Fruit fly (Drosophila melanogaster): Measurements from ENCODE around the gene sick.

DNA sequence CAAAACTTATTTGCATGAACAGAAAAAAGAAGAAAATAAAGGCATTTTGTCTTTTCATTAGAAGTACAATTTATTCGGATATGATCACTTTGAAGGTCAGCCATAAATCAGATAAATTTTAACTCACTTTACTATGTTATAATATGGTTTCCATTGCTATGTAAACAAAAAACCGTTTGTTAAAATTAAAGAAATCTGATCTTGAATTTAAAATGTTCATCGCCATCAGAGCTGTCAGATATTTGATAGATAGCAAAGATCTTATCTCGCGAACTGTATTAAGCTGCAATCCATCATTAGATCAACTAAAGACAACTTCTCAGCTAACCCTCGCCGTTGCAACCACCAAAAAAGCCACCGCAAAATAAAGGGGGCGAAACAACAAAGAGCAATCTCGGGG is 40.1 kb downstream of the sick start:
- TF ChIP-seq CG34367 (tag; optimal IDR thresholded peaks at IDR 0.05), result no peak
- no peak for TF ChIP-seq gl (tag; optimal IDR thresholded peaks at IDR 0.05)
- no peak for TF ChIP-seq CG4496 (GFP tag; IDR thresholded peaks at IDR 0.05)
